Worm (Caenorhabditis elegans) whole organism, L4 larva: Measurements from ENCODE around the gene F10C2.3.
A peak's percentile ranks its signal among the peaks of the same experiment; 100 is the strongest.

Experiments used
- D1046.2 ChIP-seq: fragments of 200-800 bp; sonication (Bioruptor generic); IDR thresholded peaks from 2 replicates; pipeline ENCODE4 v1.3.6; 2022; ENCODE audit warnings: missing genetic modification characterization, missing compliant biosample characterization
- F37D6.2 ChIP-seq: sonication (generic microtip); optimal IDR thresholded peaks from 2 replicates; lab custom pipeline; 2016; ENCODE audit warnings: mild to moderate bottlenecking, missing genetic modification characterization, missing compliant biosample characterization
- F49E8.2 ChIP-seq: sonication (generic microtip); optimal IDR thresholded peaks from 2 replicates; lab custom pipeline; 2016; ENCODE audit warnings: missing compliant biosample characterization, mild to moderate bottlenecking, missing genetic modification characterization, borderline replicate concordance
- R02D3.7 ChIP-seq: fragments of 150-350 bp; sonication (generic microtip); optimal IDR thresholded peaks from 3 replicates; lab custom pipeline; 2014; ENCODE audit warnings: missing biosample characterization, missing genetic modification characterization
- T20F7.1 ChIP-seq: fragments of 200-800 bp; sonication (Bioruptor generic); optimal IDR thresholded peaks from 2 replicates; lab custom pipeline; 2018; ENCODE audit warnings: mild to moderate bottlenecking, missing genetic modification characterization, missing compliant biosample characterization
- Y48G9A.11 ChIP-seq: fragments of 200-800 bp; sonication (Bioruptor generic); IDR thresholded peaks from 2 replicates; pipeline ENCODE4 v1.3.6; 2022; ENCODE audit warnings: missing genetic modification reagents, missing genetic modification characterization, missing compliant biosample characterization
- Y5F2A.4 ChIP-seq: fragments of 200-800 bp; sonication (Bioruptor generic); optimal IDR thresholded peaks from 2 replicates; lab custom pipeline; 2018; ENCODE audit warnings: mild to moderate bottlenecking, missing genetic modification characterization, missing compliant biosample characterization
- Y75B8A.6 ChIP-seq: fragments of 200-800 bp; sonication (Bioruptor generic); IDR thresholded peaks from 2 replicates; pipeline ENCODE4 v1.3.6; 2022; ENCODE audit warnings: missing genetic modification reagents, missing genetic modification characterization, missing compliant biosample characterization
- aha-1 ChIP-seq: fragments of 150-350 bp; peaks from one replicate; lab custom pipeline; 2014; ENCODE audit warnings: missing biosample characterization, missing genetic modification characterization
- aly-2 ChIP-seq: sonication (generic microtip); optimal IDR thresholded peaks from 2 replicates; lab custom pipeline; 2018; ENCODE audit warnings: missing biosample characterization, missing genetic modification characterization
- ama-1 ChIP-seq: fragments of 150-350 bp; optimal IDR thresholded peaks from 2 replicates; lab custom pipeline; 2014; ENCODE audit warnings: inconsistent platforms, mixed read lengths
- ceh-20 ChIP-seq: fragments of 200-800 bp; sonication (Bioruptor generic); IDR thresholded peaks from 2 replicates; pipeline ENCODE4 v1.3.6; 2022; ENCODE audit warnings: missing genetic modification reagents, missing genetic modification characterization, missing compliant biosample characterization
- daf-16 ChIP-seq, 3 experiments: sonication (generic microtip); optimal IDR thresholded peaks; 2 replicates each; lab custom pipeline; 2016 to 2017; ENCODE audit warnings: missing genetic modification characterization in 3 of 3, missing genetic modification reagents in 3 of 3, mild to moderate bottlenecking in 2 of 3, missing compliant biosample characterization in 2 of 3, missing biosample characterization in 1 of 3, moderate library complexity in 1 of 3
- dmd-9 ChIP-seq: fragments of 200-800 bp; sonication (Bioruptor generic); IDR thresholded peaks from 2 replicates; pipeline ENCODE4 v1.3.6; 2022; ENCODE audit warnings: missing genetic modification reagents, missing genetic modification characterization, missing compliant biosample characterization
- dpl-1 ChIP-seq: fragments of 150-350 bp; optimal IDR thresholded peaks from 2 replicates; lab custom pipeline; 2014; ENCODE audit warnings: missing biosample characterization, missing genetic modification reagents, missing genetic modification characterization
- duxl-1 ChIP-seq: sonication (generic microtip); optimal IDR thresholded peaks from 2 replicates; lab custom pipeline; 2016; ENCODE audit warnings: mild to moderate bottlenecking, missing genetic modification characterization, moderate library complexity, missing compliant biosample characterization; ENCODE audit not compliant: poor library complexity
- dve-1 ChIP-seq: sonication (generic microtip); optimal IDR thresholded peaks from 2 replicates; lab custom pipeline; 2017; ENCODE audit warnings: antibody characterized with exemption, mild to moderate bottlenecking, missing genetic modification characterization, missing compliant biosample characterization; ENCODE audit not compliant: insufficient read depth
- egl-27 ChIP-seq: sonication (generic microtip); optimal IDR thresholded peaks from 3 replicates; lab custom pipeline; 2017; ENCODE audit warnings: missing biosample characterization, missing genetic modification reagents, missing genetic modification characterization
- fkh-10 ChIP-seq: fragments of 150-350 bp; optimal IDR thresholded peaks from 2 replicates; lab custom pipeline; 2014; ENCODE audit warnings: missing biosample characterization, missing genetic modification reagents, missing genetic modification characterization
- hmg-1.1 ChIP-seq: fragments of 200-800 bp; sonication (Bioruptor generic); IDR thresholded peaks from 2 replicates; pipeline ENCODE4 v1.3.6; 2022; ENCODE audit warnings: missing genetic modification reagents, missing genetic modification characterization, missing compliant biosample characterization
- lin-15B ChIP-seq: fragments of 150-350 bp; sonication (generic microtip); optimal IDR thresholded peaks from 3 replicates; lab custom pipeline; 2014; ENCODE audit warnings: missing biosample characterization, missing genetic modification characterization
- lin-38 ChIP-seq: fragments of 200-800 bp; sonication (Bioruptor generic); IDR thresholded peaks from 2 replicates; pipeline ENCODE4 v1.3.6; 2022; ENCODE audit warnings: missing genetic modification reagents, missing genetic modification characterization, missing compliant biosample characterization
- lir-3 ChIP-seq: sonication (generic microtip); optimal IDR thresholded peaks from 2 replicates; lab custom pipeline; 2016; ENCODE audit warnings: mild to moderate bottlenecking, missing genetic modification characterization, missing compliant biosample characterization
- lsy-2 ChIP-seq, 2 experiments: fragments of 150-350 bp in 1 of 2; sonication (generic microtip) in 1 of 2; optimal IDR thresholded peaks; 2 replicates each; lab custom pipeline; 2014 to 2017; ENCODE audit warnings: missing biosample characterization in 2 of 2, missing genetic modification characterization in 2 of 2
- mep-1 ChIP-seq: fragments of 150-350 bp; sonication (generic microtip); optimal IDR thresholded peaks from 3 replicates; lab custom pipeline; 2014; ENCODE audit warnings: missing biosample characterization, missing genetic modification characterization
- nhr-10 ChIP-seq: fragments of 150-350 bp; optimal IDR thresholded peaks from 2 replicates; lab custom pipeline; 2014; ENCODE audit warnings: missing biosample characterization, missing genetic modification characterization
- nhr-11 ChIP-seq: fragments of 150-350 bp; optimal IDR thresholded peaks from 2 replicates; lab custom pipeline; 2014; ENCODE audit warnings: missing biosample characterization, missing genetic modification characterization
- nhr-111 ChIP-seq: fragments of 200-800 bp; sonication (Bioruptor generic); optimal IDR thresholded peaks from 2 replicates; lab custom pipeline; 2018; ENCODE audit warnings: mild to moderate bottlenecking, missing genetic modification characterization, missing compliant biosample characterization
- nhr-237 ChIP-seq: sonication (generic microtip); optimal IDR thresholded peaks from 2 replicates; lab custom pipeline; 2017; ENCODE audit warnings: missing biosample characterization, missing genetic modification characterization
- nhr-25 ChIP-seq: sonication (generic microtip); optimal IDR thresholded peaks from 2 replicates; lab custom pipeline; 2017; ENCODE audit warnings: missing genetic modification characterization, mild to moderate bottlenecking, missing compliant biosample characterization, antibody characterized with exemption, moderate library complexity, borderline replicate concordance; ENCODE audit not compliant: insufficient read depth
- nhr-41 ChIP-seq: fragments of 200-800 bp; sonication (Bioruptor generic); IDR thresholded peaks from 2 replicates; pipeline ENCODE4 v1.3.6; 2022; ENCODE audit warnings: missing genetic modification reagents, missing genetic modification characterization, missing compliant biosample characterization
- nhr-6 ChIP-seq: fragments of 150-350 bp; optimal IDR thresholded peaks from 2 replicates; lab custom pipeline; 2014; ENCODE audit warnings: missing biosample characterization, missing genetic modification characterization
- nhr-77 ChIP-seq: fragments of 150-350 bp; optimal IDR thresholded peaks from 2 replicates; lab custom pipeline; 2014; ENCODE audit warnings: missing biosample characterization, missing genetic modification characterization
- rbr-2 ChIP-seq: sonication (generic microtip); optimal IDR thresholded peaks from 2 replicates; lab custom pipeline; 2016; ENCODE audit warnings: missing genotype, missing genetic modification characterization, missing compliant biosample characterization
- set-16 ChIP-seq: fragments of 200-800 bp; sonication (Bioruptor generic); IDR thresholded peaks from 2 replicates; pipeline ENCODE4 v1.3.6; 2022; ENCODE audit warnings: missing genetic modification reagents, missing genetic modification characterization, missing compliant biosample characterization
- snpc-1.2 ChIP-seq: fragments of 200-800 bp; sonication (Bioruptor generic); IDR thresholded peaks from 2 replicates; pipeline ENCODE4 v1.3.6; 2022; ENCODE audit warnings: missing genetic modification reagents, missing genetic modification characterization, missing compliant biosample characterization
- snpc-4 ChIP-seq: fragments of 150-350 bp; optimal IDR thresholded peaks from 2 replicates; lab custom pipeline; 2014; ENCODE audit warnings: missing biosample characterization, missing genetic modification characterization
- spr-1 ChIP-seq: sonication (generic microtip); optimal IDR thresholded peaks from 2 replicates; lab custom pipeline; 2016; ENCODE audit warnings: mild to moderate bottlenecking, missing genetic modification characterization, missing compliant biosample characterization
- tra-1 ChIP-seq: fragments of 200-800 bp; sonication (Bioruptor generic); IDR thresholded peaks from 2 replicates; pipeline ENCODE4 v1.3.6; 2022; ENCODE audit warnings: missing genetic modification reagents, missing genetic modification characterization, missing compliant biosample characterization
- unc-39 ChIP-seq: sonication (generic microtip); optimal IDR thresholded peaks from 2 replicates; lab custom pipeline; 2017; ENCODE audit warnings: missing biosample characterization, missing genetic modification characterization
- unc-62 ChIP-seq, 3 experiments: fragments of 150-350 bp in 1 of 3; sonication (generic microtip); optimal IDR thresholded peaks in 2 of 3; peaks in 1 of 3; 1 replicate in 1 of 3; 2 replicates in 2 of 3; lab custom pipeline; 2014 to 2017; ENCODE audit warnings: missing biosample characterization in 3 of 3, missing genetic modification characterization in 3 of 3, missing genetic modification reagents in 3 of 3, missing genotype in 1 of 3
- zip-11 ChIP-seq: fragments of 200-800 bp; sonication (Bioruptor generic); IDR thresholded peaks from 2 replicates; pipeline ENCODE4 v1.3.6; 2022; ENCODE audit warnings: missing genetic modification characterization, missing compliant biosample characterization
- ztf-7 ChIP-seq: fragments of 150-350 bp; optimal IDR thresholded peaks from 2 replicates; lab custom pipeline; 2014; ENCODE audit warnings: missing biosample characterization, missing genetic modification characterization

Gene F10C2.3

DNA sequence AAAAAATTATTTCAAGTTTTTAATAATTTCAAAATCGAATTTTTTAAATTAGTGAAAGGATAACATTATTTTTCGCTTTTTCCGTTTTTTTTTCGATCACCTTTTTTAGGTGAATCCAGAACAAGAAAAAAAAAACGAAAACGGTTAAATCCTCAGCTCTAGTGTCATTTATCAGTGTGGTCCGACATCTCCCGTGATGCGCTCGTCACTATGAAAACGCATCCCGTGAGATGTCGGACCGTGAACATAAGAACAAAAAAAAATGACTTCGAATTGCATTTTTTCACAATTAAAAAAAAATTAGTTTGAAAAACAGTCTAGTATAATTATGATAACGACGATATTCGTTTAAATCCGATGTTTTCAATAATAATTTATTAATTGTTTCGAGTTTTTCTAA lies 27.6 kb downstream of the F10C2.3 start:
- TF ChIP-seq hmg-1.1 (GFP tag; lab: Robert Waterston, UW) (no peak), nhr-237 (tag; lab: Kevin White, UChicago) (no peak), nhr-111 (no peak), snpc-1.2 (no peak), unc-62 (GFP tag; optimal IDR thresholded peaks at IDR 0.05 in 1 of 2; lab: Kevin White, UChicago) (no peak), unc-62 (tag; optimal IDR thresholded peaks at IDR 0.05; lab: Kevin White, UChicago) (no peak), F49E8.2 (no peak), D1046.2 (no peak), nhr-41 (GFP tag; lab: Robert Waterston, UW) (no peak), nhr-6 (no peak), dmd-9 (GFP tag; lab: Robert Waterston, UW) (no peak), rbr-2 (tag; lab: Kevin White, UChicago) (no peak), dve-1 (tag; lab: Kevin White, UChicago) (no peak), zip-11 (GFP tag; lab: Robert Waterston, UW) (no peak), egl-27 (no peak), R02D3.7 (tag; lab: Kevin White, UChicago) (no peak), ceh-20 (GFP tag; lab: Robert Waterston, UW) (no peak)

DNA sequence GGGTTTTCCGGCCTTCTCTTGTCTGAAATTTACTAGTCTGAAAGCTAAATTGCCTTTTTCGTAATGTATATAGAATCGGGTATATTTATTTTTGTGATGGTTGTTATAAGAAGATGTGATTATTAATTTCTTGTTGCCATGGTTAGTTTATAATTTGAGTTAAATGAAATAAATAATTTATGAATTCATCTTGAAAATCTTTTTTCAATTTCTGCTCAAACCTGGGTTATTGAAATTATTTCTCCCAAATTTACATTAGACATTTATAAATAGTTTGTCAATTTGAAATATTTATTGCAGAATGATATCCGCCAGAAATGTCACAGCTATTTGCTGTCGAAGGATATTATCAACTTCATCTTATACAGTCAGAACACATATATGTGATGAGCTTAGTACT lies 28.3 kb downstream of the F10C2.3 start, which contains the start of gene dars-2:
TSS of gene dars-2 (plus strand) at position 301 of the 400 bp plus-strand sequence.
- TF ChIP-seq unc-39 (tag; lab: Kevin White, UChicago) (no peak), unc-62 (GFP tag; optimal IDR thresholded peaks at IDR 0.05 in 1 of 2; lab: Kevin White, UChicago) (peak in 1 of 2 experiments; percentile 37), unc-62 (tag; optimal IDR thresholded peaks at IDR 0.05; lab: Kevin White, UChicago) (no peak)
- TF ChIP-seq, all 104 proteins: peak for 1

- no peak for TF ChIP-seq ama-1 (lab: Kevin White, UChicago)
- TF ChIP-seq snpc-4 (tag; lab: Kevin White, UChicago), result no peak
- TF ChIP-seq aha-1 (tag; lab: Kevin White, UChicago), result no peak
- TF ChIP-seq lsy-2 (tag; optimal IDR thresholded peaks at IDR 0.05; lab: Kevin White, UChicago), result no peak
- no peak for TF ChIP-seq nhr-77 (tag; lab: Kevin White, UChicago)
- TF ChIP-seq dpl-1 (GFP tag; lab: Kevin White, UChicago), result no peak
- TF ChIP-seq aly-2 (tag; lab: Kevin White, UChicago), result no peak
- TF ChIP-seq set-16 (GFP tag; lab: Robert Waterston, UW), result no peak
- no peak for TF ChIP-seq mep-1
- TF ChIP-seq nhr-10 (tag; lab: Kevin White, UChicago), result no peak
Measured at ce11 chrV:12053598-12053997, 33.5 kb downstream of the F10C2.3 start, which contains the start of gene F10C2.7. Gene F10C2.7 (plus strand): TSS chrV:12053898.

DNA sequence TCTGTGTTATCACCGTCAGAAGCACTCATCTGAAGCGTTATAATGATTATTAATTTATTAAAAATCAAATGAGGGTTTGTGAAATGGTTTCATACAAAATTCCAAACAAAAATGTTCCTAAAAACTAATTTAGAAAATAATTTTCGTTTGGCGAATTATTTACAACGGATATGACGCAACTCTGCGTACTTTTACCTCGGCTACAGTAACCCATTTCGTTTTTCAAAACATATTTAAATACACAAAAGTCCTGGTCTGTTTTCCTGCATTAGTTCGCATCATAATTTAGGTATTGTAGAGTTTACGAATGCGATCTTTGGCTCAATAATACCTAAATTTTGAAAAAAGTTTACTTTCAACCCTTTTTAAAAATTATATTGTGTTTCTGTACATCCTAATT lies 39.6 kb downstream of the F10C2.3 start, which contains the start of gene R07B7.2:
TSS of gene R07B7.2 (minus strand) at position 35 of the 400 bp plus-strand sequence.
- TF ChIP-seq nhr-25 (tag; lab: Kevin White, UChicago) (no peak), tra-1 (GFP tag; lab: Robert Waterston, UW) (no peak)

ce11 chrV:12063036-12063435 lies 42.9 kb downstream of the F10C2.3 start, which contains the start of gene clh-6:
Gene clh-6 (minus strand): TSS chrV:12063368.
- TF ChIP-seq rbr-2 (tag; lab: Kevin White, UChicago), result no peak
- TF ChIP-seq spr-1 (tag; lab: Kevin White, UChicago), result no peak
- TF ChIP-seq duxl-1 (tag; lab: Kevin White, UChicago), result no peak
- no peak for TF ChIP-seq R02D3.7 (tag; lab: Kevin White, UChicago)
- no peak for TF ChIP-seq lin-15B (tag; lab: Kevin White, UChicago)
- TF ChIP-seq nhr-11 (tag; lab: Kevin White, UChicago), result no peak
- TF ChIP-seq Y5F2A.4 (GFP tag; lab: Kevin White, UChicago), result no peak
- TF ChIP-seq ztf-7, result no peak
- TF ChIP-seq lin-38 (GFP tag; lab: Robert Waterston, UW), result peak; percentile 44
- TF ChIP-seq mep-1, result no peak
- no peak for TF ChIP-seq lir-3
- TF ChIP-seq tra-1 (GFP tag; lab: Robert Waterston, UW), result no peak
- no peak for TF ChIP-seq daf-16 (GFP tag; optimal IDR thresholded peaks at IDR 0.05; lab: Kevin White, UChicago)
- peak; percentile 27 for TF ChIP-seq daf-16 (tag; optimal IDR thresholded peaks at IDR 0.05; lab: Kevin White, UChicago)
- no peak for TF ChIP-seq T20F7.1
- TF ChIP-seq unc-62 (GFP tag; optimal IDR thresholded peaks at IDR 0.05 in 1 of 2; lab: Kevin White, UChicago), result no peak
- no peak for TF ChIP-seq unc-62 (tag; optimal IDR thresholded peaks at IDR 0.05; lab: Kevin White, UChicago)
- TF ChIP-seq Y75B8A.6, result no peak
- TF ChIP-seq Y48G9A.11, result peak; percentile 23; the same call in 1 of the 2 replicates
- TF ChIP-seq fkh-10 (GFP tag; lab: Kevin White, UChicago), result no peak
- no peak for TF ChIP-seq F37D6.2
